Worm (Caenorhabditis elegans) whole organism, young adult: Measurements from ENCODE around the gene srz-20.

Experiments used
- F37B4.10 ChIP-seq: fragments of 200-800 bp; sonication (Bioruptor generic); IDR thresholded peaks from 2 replicates; pipeline ENCODE4 v1.3.6; 2022; ENCODE audit warnings: missing genetic modification characterization, missing compliant biosample characterization
- K11D2.4 ChIP-seq: fragments of 200-800 bp; sonication (Bioruptor generic); IDR thresholded peaks from 2 replicates; pipeline ENCODE4 v1.3.6; 2022; ENCODE audit warnings: missing genetic modification reagents, missing genetic modification characterization, missing compliant biosample characterization
- T07F8.4 ChIP-seq: sonication (generic microtip); optimal IDR thresholded peaks from 2 replicates; lab custom pipeline; 2016; ENCODE audit warnings: mild to moderate bottlenecking, missing genetic modification characterization, moderate library complexity, missing compliant biosample characterization
- Y79H2A.3 ChIP-seq: fragments of 200-800 bp; sonication (Bioruptor generic); conservative IDR thresholded peaks from 2 replicates; pipeline ENCODE4 v1.3.6; 2022; ENCODE audit warnings: missing genetic modification reagents, missing genetic modification characterization, missing compliant biosample characterization
- ama-1 ChIP-seq, 3 experiments: fragments of 150-350 bp in 1 of 3; sonication (generic microtip) in 2 of 3; optimal IDR thresholded peaks; 2 replicates each; lab custom pipeline; 2014 to 2018; ENCODE audit warnings: missing biosample characterization in 2 of 3, missing genetic modification characterization in 2 of 3, missing genetic modification reagents in 2 of 3
- aptf-2 ChIP-seq: fragments of 200-800 bp; sonication (Bioruptor generic); conservative IDR thresholded peaks from 2 replicates; pipeline ENCODE4 v1.3.6; 2022; ENCODE audit warnings: missing genetic modification reagents, missing genetic modification characterization, missing compliant biosample characterization
- attf-5 ChIP-seq: fragments of 200-800 bp; sonication (Bioruptor generic); optimal IDR thresholded peaks from 2 replicates; lab custom pipeline; 2018; ENCODE audit warnings: mild to moderate bottlenecking, missing genetic modification characterization, missing compliant biosample characterization
- attf-6 ChIP-seq: fragments of 200-800 bp; sonication (Bioruptor generic); IDR thresholded peaks from 2 replicates; pipeline ENCODE4 v1.3.6; 2022; ENCODE audit warnings: missing genetic modification reagents, missing genetic modification characterization, missing compliant biosample characterization
- ceh-100 ChIP-seq: fragments of 200-800 bp; sonication (Bioruptor generic); IDR thresholded peaks from 2 replicates; pipeline ENCODE4 v1.3.6; 2022; ENCODE audit warnings: missing genetic modification reagents, missing genetic modification characterization, missing compliant biosample characterization
- ceh-27 ChIP-seq: fragments of 200-800 bp; sonication (Bioruptor generic); optimal IDR thresholded peaks from 2 replicates; lab custom pipeline; 2018; ENCODE audit warnings: mild to moderate bottlenecking, missing genetic modification characterization, moderate library complexity, missing compliant biosample characterization
- ceh-91 ChIP-seq: fragments of 200-800 bp; sonication (Bioruptor generic); IDR thresholded peaks from 2 replicates; pipeline ENCODE4 v1.3.6; 2022; ENCODE audit warnings: missing genetic modification reagents, missing genetic modification characterization, missing compliant biosample characterization
- die-1 ChIP-seq: sonication (generic microtip); optimal IDR thresholded peaks from 2 replicates; lab custom pipeline; 2016; ENCODE audit warnings: missing genotype, mild to moderate bottlenecking, missing genetic modification characterization, missing compliant biosample characterization
- ets-4 ChIP-seq: fragments of 200-800 bp; sonication (Bioruptor generic); optimal IDR thresholded peaks from 2 replicates; lab custom pipeline; 2018; ENCODE audit warnings: mild to moderate bottlenecking, missing genetic modification characterization, missing compliant biosample characterization
- him-1 ChIP-seq: sonication (generic microtip); optimal IDR thresholded peaks from 2 replicates; lab custom pipeline; 2016; ENCODE audit warnings: missing genotype, missing genetic modification reagents, missing genetic modification characterization, missing compliant biosample characterization
- hmg-1.2 ChIP-seq: fragments of 200-800 bp; sonication (Bioruptor generic); IDR thresholded peaks from 2 replicates; pipeline ENCODE4 v1.3.6; 2022; ENCODE audit warnings: missing genetic modification reagents, missing genetic modification characterization, missing compliant biosample characterization
- lin-35 ChIP-seq, 3 experiments: fragments of 150-350 bp in 2 of 3; sonication (generic microtip) in 1 of 3; optimal IDR thresholded peaks; 2 replicates each; lab custom pipeline; 2014 to 2018; ENCODE audit warnings: missing biosample characterization in 3 of 3, missing genetic modification characterization in 3 of 3, missing genetic modification reagents in 3 of 3
- lin-40 ChIP-seq: sonication (generic microtip); optimal IDR thresholded peaks from 2 replicates; lab custom pipeline; 2016; ENCODE audit warnings: missing genetic modification characterization, mild to moderate bottlenecking, missing compliant biosample characterization, missing genotype, missing genetic modification reagents
- lsl-1 ChIP-seq: fragments of 200-800 bp; sonication (Bioruptor generic); optimal IDR thresholded peaks from 2 replicates; lab custom pipeline; 2018; ENCODE audit warnings: mild to moderate bottlenecking, missing genetic modification characterization, moderate library complexity, missing compliant biosample characterization
- mes-4 ChIP-seq: sonication (generic microtip); optimal IDR thresholded peaks from 2 replicates; lab custom pipeline; 2016; ENCODE audit warnings: missing genotype, missing genetic modification characterization, missing compliant biosample characterization
- nfya-1 ChIP-seq: sonication (generic microtip); optimal IDR thresholded peaks from 2 replicates; lab custom pipeline; 2017; ENCODE audit warnings: antibody characterized with exemption, missing compliant biosample characterization, missing genetic modification characterization, borderline replicate concordance; ENCODE audit not compliant: insufficient read depth
- nfyb-1 ChIP-seq: fragments of 200-800 bp; sonication (Bioruptor generic); IDR thresholded peaks from 2 replicates; pipeline ENCODE4 v1.3.6; 2022; ENCODE audit warnings: missing genetic modification reagents, missing genetic modification characterization, missing compliant biosample characterization
- nhr-80 ChIP-seq: sonication (generic microtip); optimal IDR thresholded peaks from 2 replicates; lab custom pipeline; 2016; ENCODE audit warnings: missing genetic modification characterization, missing compliant biosample characterization
- rpc-1 ChIP-seq, 2 experiments: fragments of 150-350 bp in 1 of 2; sonication (generic microtip) in 1 of 2; optimal IDR thresholded peaks; 2 replicates each; lab custom pipeline; 2014 to 2018; ENCODE audit warnings: missing biosample characterization in 1 of 2, missing genetic modification characterization in 1 of 2, missing genetic modification reagents in 1 of 2, missing genotype in 1 of 2
- unc-62 ChIP-seq: fragments of 150-350 bp; optimal IDR thresholded peaks from 2 replicates; lab custom pipeline; 2014; ENCODE audit warnings: missing biosample characterization, missing genetic modification reagents, missing genetic modification characterization
- xnd-1 ChIP-seq: sonication (generic microtip); optimal IDR thresholded peaks from 2 replicates; lab custom pipeline; 2016; ENCODE audit warnings: missing genotype, missing genetic modification reagents, missing genetic modification characterization, missing compliant biosample characterization
- zfh-2 ChIP-seq: fragments of 200-800 bp; sonication (Bioruptor generic); conservative IDR thresholded peaks from 2 replicates; pipeline ENCODE4 v1.3.6; 2022; ENCODE audit warnings: missing genetic modification reagents, missing genetic modification characterization, missing compliant biosample characterization
- ztf-25 ChIP-seq: fragments of 200-800 bp; sonication (Bioruptor generic); IDR thresholded peaks from 2 replicates; pipeline ENCODE4 v1.3.6; 2022; ENCODE audit warnings: missing genetic modification reagents, missing genetic modification characterization, missing compliant biosample characterization
- ztf-28 ChIP-seq: fragments of 200-800 bp; sonication (Bioruptor generic); IDR thresholded peaks from 2 replicates; pipeline ENCODE4 v1.3.6; 2022; ENCODE audit warnings: missing genetic modification reagents, missing genetic modification characterization, missing compliant biosample characterization
- ztf-6 ChIP-seq: fragments of 200-800 bp; sonication (Bioruptor generic); IDR thresholded peaks from 2 replicates; pipeline ENCODE4 v1.3.6; 2022; ENCODE audit warnings: missing genetic modification reagents, missing genetic modification characterization, missing compliant biosample characterization

The srz-20 gene

DNA sequence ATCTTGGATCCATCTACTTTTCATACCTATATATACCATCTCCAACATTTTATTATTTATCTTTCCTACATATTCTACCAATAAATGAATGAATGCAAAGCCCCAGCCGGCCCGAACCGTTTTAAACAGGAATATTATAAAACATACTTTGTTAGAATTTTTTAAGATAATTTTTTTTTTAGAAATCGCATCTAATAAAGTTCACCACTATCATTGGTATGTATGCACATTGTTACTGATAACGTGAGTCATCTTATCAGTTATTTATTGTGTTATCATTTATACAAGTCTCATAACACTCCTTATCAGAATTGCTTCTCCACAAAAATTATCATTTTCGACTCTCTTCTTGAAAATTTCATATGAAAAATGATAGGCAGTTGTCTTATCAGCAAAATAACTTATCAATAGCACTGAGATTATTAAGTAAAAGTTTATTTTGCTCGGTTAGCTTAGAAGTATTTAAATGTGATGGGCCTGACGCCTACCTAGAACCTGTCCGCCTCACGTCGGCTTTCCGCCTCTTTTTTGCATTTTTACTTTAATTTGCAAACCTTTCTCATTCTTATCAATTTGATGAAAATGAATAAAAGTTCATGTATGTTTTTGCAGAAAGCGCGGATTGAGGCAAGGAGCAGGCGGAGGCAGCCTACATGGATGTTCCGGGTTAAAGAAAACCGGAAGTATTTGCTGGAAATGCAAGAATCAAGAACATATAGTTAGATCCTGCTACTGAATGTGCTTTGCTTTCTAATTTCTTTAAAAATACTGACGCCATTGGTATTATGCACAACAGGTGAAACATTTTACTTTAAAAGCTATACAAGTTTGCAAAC is 15.5 kb upstream of the srz-20 start, which contains the start of gene srz-62 (continued):
- TF ChIP-seq lsl-1 (GFP tag; lab: Kevin White, UChicago) (no peak), mes-4 (tag; lab: Kevin White, UChicago) (no peak)
- TF ChIP-seq, all 124 proteins: peak for 9

ce11 chrIV:3902955-3903354 is 12.4 kb upstream of the srz-20 start, which contains the start of gene F56D6.6:
F56D6.6 (plus strand) TSS chrIV:3903255.
- TF ChIP-seq ztf-6 (GFP tag; lab: Robert Waterston, UW) = no peak
- no peak for TF ChIP-seq him-1 (tag; lab: Kevin White, UChicago)
- TF ChIP-seq nfyb-1 (GFP tag; lab: Robert Waterston, UW) = no peak
- no peak for TF ChIP-seq lin-40 (tag; lab: Kevin White, UChicago)
- TF ChIP-seq ceh-91 (GFP tag; lab: Robert Waterston, UW) = no peak
- TF ChIP-seq Y79H2A.3 (GFP tag; lab: Robert Waterston, UW) = no peak
- TF ChIP-seq nhr-80 (tag; lab: Kevin White, UChicago) = no peak
- no peak for TF ChIP-seq aptf-2 (GFP tag; lab: Robert Waterston, UW)
- TF ChIP-seq ama-1 (optimal IDR thresholded peaks at IDR 0.05; lab: Kevin White, UChicago) = no peak
- TF ChIP-seq ama-1 (GFP tag; optimal IDR thresholded peaks at IDR 0.05; lab: Kevin White, UChicago) = no peak

- TF ChIP-seq ceh-27 (GFP tag; lab: Kevin White, UChicago) = no peak
- no peak for TF ChIP-seq T07F8.4 (tag; lab: Kevin White, UChicago)
- TF ChIP-seq nfya-1 (tag; lab: Kevin White, UChicago) = no peak
- TF ChIP-seq ets-4 (GFP tag; lab: Kevin White, UChicago) = no peak
- TF ChIP-seq hmg-1.2 (GFP tag; lab: Robert Waterston, UW) = no peak
- TF ChIP-seq ceh-100 (GFP tag; lab: Robert Waterston, UW) = no peak
- TF ChIP-seq ztf-28 (GFP tag; lab: Robert Waterston, UW) = no peak
- no peak for TF ChIP-seq attf-5 (GFP tag; lab: Kevin White, UChicago)
- no peak for TF ChIP-seq F37B4.10 (GFP tag; lab: Robert Waterston, UW)
- no peak for TF ChIP-seq ztf-25 (GFP tag; lab: Robert Waterston, UW)
- TF ChIP-seq, all 124 proteins: peak for 0
These were observed 10.8 kb upstream of the srz-20 start, which contains the start of gene F56D6.21 for ce11 chrIV:3904620-3905019. F56D6.21 (plus strand) TSS chrIV:3904920.

ce11 chrIV:3906393-3906792 is 9.0 kb upstream of the srz-20 start, which contains the start of gene F56D6.11:
F56D6.11 (minus strand) TSS chrIV:3906493.
- TF ChIP-seq aptf-2 (GFP tag; lab: Robert Waterston, UW) = no peak
- TF ChIP-seq lin-35 (GFP tag; optimal IDR thresholded peaks at IDR 0.05; lab: Kevin White, UChicago) = no peak
- no peak for TF ChIP-seq xnd-1
- no peak for TF ChIP-seq rpc-1 (optimal IDR thresholded peaks at IDR 0.05; lab: Kevin White, UChicago)
- no peak for TF ChIP-seq rpc-1 (tag; optimal IDR thresholded peaks at IDR 0.05; lab: Kevin White, UChicago)
- TF ChIP-seq die-1 (tag; lab: Kevin White, UChicago) = no peak
- TF ChIP-seq K11D2.4 (GFP tag; lab: Robert Waterston, UW) = no peak
- no peak for TF ChIP-seq unc-62 (GFP tag; lab: Kevin White, UChicago)
- no peak for TF ChIP-seq attf-6
- TF ChIP-seq zfh-2 (GFP tag; lab: Robert Waterston, UW) = no peak
